Worm (Caenorhabditis elegans): ENCODE measurements around the gene bath-15.

The bath-15 gene

ce11 chrIII:7816463-7816862 is 40.6 kb upstream of the bath-15 start:
- TF ChIP-seq che-1 (tag; optimal IDR thresholded peaks at IDR 0.05), result no peak
- TF ChIP-seq fkh-6 (tag; optimal IDR thresholded peaks at IDR 0.05), result no peak
- no peak for TF ChIP-seq lin-11 (tag; optimal IDR thresholded peaks at IDR 0.05)
- TF ChIP-seq ceh-30 (tag; optimal IDR thresholded peaks at IDR 0.05), result no peak
- no peak for TF ChIP-seq ttx-3 (tag; optimal IDR thresholded peaks at IDR 0.05)
- TF ChIP-seq T23F11.4 (GFP tag; optimal IDR thresholded peaks at IDR 0.05), result no peak
- TF ChIP-seq ceh-34 (tag; optimal IDR thresholded peaks at IDR 0.05), result no peak
- no peak for TF ChIP-seq C08G9.2 (tag; optimal IDR thresholded peaks at IDR 0.05)
- TF ChIP-seq lim-6 (tag; optimal IDR thresholded peaks at IDR 0.05), result no peak
- TF ChIP-seq unc-86 (tag; optimal IDR thresholded peaks at IDR 0.05), result no peak
- TF ChIP-seq nhr-11 (tag; optimal IDR thresholded peaks at IDR 0.05), result no peak
- TF ChIP-seq sox-2 (GFP tag; IDR thresholded peaks at IDR 0.05), result no peak
- no peak for TF ChIP-seq hlh-15 (tag; optimal IDR thresholded peaks at IDR 0.05)
- TF ChIP-seq ceh-6 (GFP tag; optimal IDR thresholded peaks at IDR 0.05), result no peak
- TF ChIP-seq nhr-232 (tag; optimal IDR thresholded peaks at IDR 0.05), result no peak
- no peak for TF ChIP-seq pha-2 (tag; optimal IDR thresholded peaks at IDR 0.05)

ce11 chrIII:7815571-7816348 is 39.9 kb upstream of the bath-15 start:
- no peak for TF ChIP-seq dve-1 (tag; optimal IDR thresholded peaks at IDR 0.05)
- TF ChIP-seq ceh-18 (tag; optimal IDR thresholded peaks at IDR 0.05), result no peak

ce11 chrIII:7815056-7815366 is 39.2 kb upstream of the bath-15 start:
- no peak for TF ChIP-seq odd-2 (tag; optimal IDR thresholded peaks at IDR 0.05)
- TF ChIP-seq dve-1 (tag; optimal IDR thresholded peaks at IDR 0.05), result no peak
- TF ChIP-seq eyg-1 (tag; optimal IDR thresholded peaks at IDR 0.05), result no peak
- no peak for TF ChIP-seq C38D4.7 (GFP tag; optimal IDR thresholded peaks at IDR 0.05)
- TF ChIP-seq pat-9 (tag; optimal IDR thresholded peaks at IDR 0.05), result no peak
- no peak for TF ChIP-seq gmeb-2 (tag; optimal IDR thresholded peaks at IDR 0.05)
- TF ChIP-seq madf-2 (tag; optimal IDR thresholded peaks at IDR 0.05), result no peak
- TF ChIP-seq hlh-13 (GFP tag; optimal IDR thresholded peaks at IDR 0.05), result no peak
- TF ChIP-seq sox-4 (tag; optimal IDR thresholded peaks at IDR 0.05), result no peak
- no peak for TF ChIP-seq tbx-2 (tag; optimal IDR thresholded peaks at IDR 0.05)
- no peak for TF ChIP-seq fkh-10 (GFP tag; optimal IDR thresholded peaks at IDR 0.05)
- TF ChIP-seq fax-1 (tag; optimal IDR thresholded peaks at IDR 0.05), result no peak
- TF ChIP-seq ceh-6 (GFP tag; optimal IDR thresholded peaks at IDR 0.05), result no peak
- TF ChIP-seq unc-42 (tag; optimal IDR thresholded peaks at IDR 0.05), result no peak
- no peak for TF ChIP-seq sdc-2 (tag; optimal IDR thresholded peaks at IDR 0.05)
- no peak for TF ChIP-seq F13H6.1 (tag; optimal IDR thresholded peaks at IDR 0.05)
- TF ChIP-seq T23F11.4 (GFP tag; optimal IDR thresholded peaks at IDR 0.05), result no peak

- peak; percentile 47 for TF ChIP-seq nfya-1 (tag; optimal IDR thresholded peaks at IDR 0.05)
- TF ChIP-seq ceh-22 (tag; optimal IDR thresholded peaks at IDR 0.05), result no peak
Observed at ce11 chrIII:7814159-7815055, 38.6 kb upstream of the bath-15 start, which contains the start of gene egl-5. Gene egl-5, plus strand, starts transcription at chrIII:7814374.
